Fruit fly (Drosophila melanogaster) whole organism, embryonic: ENCODE results near the gene CG17267.
A peak's percentile ranks its signal among the peaks of the same experiment; 100 is the strongest.

Experiments used
- Aef1 ChIP-seq: fragments of 200-800 bp; sonication (Bioruptor generic); IDR thresholded peaks from 3 replicates; pipeline ENCODE4 v1.3.6; 2022; ENCODE audit warnings: missing biosample characterization, missing genetic modification characterization
- CG10654 ChIP-seq: fragments of 200-800 bp; sonication (Bioruptor generic); optimal IDR thresholded peaks from 2 replicates; lab custom pipeline; 2016; ENCODE audit warnings: missing biosample characterization, missing genetic modification characterization
- CG10959 ChIP-seq: fragments of 200-800 bp; sonication (Bioruptor generic); IDR thresholded peaks from 2 replicates; pipeline ENCODE4 v1.3.6; 2022; ENCODE audit warnings: missing biosample characterization, missing genetic modification characterization
- CG11504 ChIP-seq: fragments of 200-800 bp; sonication (Bioruptor generic); optimal IDR thresholded peaks from 3 replicates; lab custom pipeline; 2019; ENCODE audit warnings: missing biosample characterization, mild to moderate bottlenecking, missing genetic modification characterization, moderate library complexity
- CG13424 ChIP-seq: fragments of 200-800 bp; sonication (Bioruptor generic); optimal IDR thresholded peaks from 2 replicates; lab custom pipeline; 2019; ENCODE audit warnings: missing biosample characterization, mild to moderate bottlenecking, missing genetic modification characterization, moderate library complexity
- CG13894 ChIP-seq: fragments of 200-800 bp; sonication (Bioruptor generic); optimal IDR thresholded peaks from 3 replicates; lab custom pipeline; 2018; ENCODE audit warnings: missing biosample characterization, mild to moderate bottlenecking, missing genetic modification characterization, moderate library complexity
- CG15269 ChIP-seq: fragments of 200-800 bp; sonication (Bioruptor generic); optimal IDR thresholded peaks from 2 replicates; lab custom pipeline; 2018; ENCODE audit warnings: missing biosample characterization, mild to moderate bottlenecking, missing genetic modification characterization, moderate library complexity
- CG18599 ChIP-seq: fragments of 200-800 bp; sonication (Bioruptor generic); optimal IDR thresholded peaks from 3 replicates; lab custom pipeline; 2017; ENCODE audit warnings: missing biosample characterization, missing genetic modification characterization, mild to moderate bottlenecking, moderate library complexity, missing genetic modification reagents
- CG2678 ChIP-seq: fragments of 200-800 bp; sonication (Bioruptor generic); optimal IDR thresholded peaks from 3 replicates; lab custom pipeline; 2019; ENCODE audit warnings: missing biosample characterization, mild to moderate bottlenecking, missing genetic modification characterization, moderate library complexity
- CG2712 ChIP-seq: fragments of 200-800 bp; optimal IDR thresholded peaks from 3 replicates; lab custom pipeline; 2019; ENCODE audit warnings: missing biosample characterization, mild to moderate bottlenecking, missing genetic modification characterization, moderate library complexity
- CG3163 ChIP-seq: fragments of 200-800 bp; sonication (Bioruptor generic); optimal IDR thresholded peaks from 3 replicates; lab custom pipeline; 2016; ENCODE audit warnings: missing biosample characterization, missing genetic modification characterization
- CG32767 ChIP-seq: fragments of 200-800 bp; sonication (Bioruptor generic); IDR thresholded peaks from 2 replicates; pipeline ENCODE4 v1.3.6; 2022; ENCODE audit warnings: missing biosample characterization, missing genetic modification characterization
- CG3281 ChIP-seq: fragments of 200-800 bp; sonication (Bioruptor generic); optimal IDR thresholded peaks from 3 replicates; lab custom pipeline; 2017; ENCODE audit warnings: missing biosample characterization, mild to moderate bottlenecking, missing genetic modification characterization
- CG3847 ChIP-seq: fragments of 200-800 bp; sonication (Bioruptor generic); IDR thresholded peaks from 2 replicates; pipeline ENCODE4 v1.3.6; 2022; ENCODE audit warnings: missing biosample characterization, missing genetic modification characterization
- CG4730 ChIP-seq: fragments of 200-800 bp; sonication (Bioruptor generic); IDR thresholded peaks from 2 replicates; pipeline ENCODE4 v1.3.6; 2022; ENCODE audit warnings: missing biosample characterization, missing genetic modification characterization
- CG7556 ChIP-seq: fragments of 200-800 bp; sonication (Bioruptor generic); optimal IDR thresholded peaks from 2 replicates; lab custom pipeline; 2017; ENCODE audit warnings: missing biosample characterization, mild to moderate bottlenecking, missing genetic modification characterization
- CG7786 ChIP-seq: fragments of 200-800 bp; sonication (Bioruptor generic); optimal IDR thresholded peaks from 2 replicates; lab custom pipeline; 2016; ENCODE audit warnings: missing biosample characterization, missing genetic modification characterization
- CoRest ChIP-seq: fragments of 200-800 bp; sonication (Bioruptor generic); optimal IDR thresholded peaks from 3 replicates; lab custom pipeline; 2018; ENCODE audit warnings: missing biosample characterization, mild to moderate bottlenecking, missing genetic modification characterization, moderate library complexity
- Ets65A ChIP-seq: fragments of 200-800 bp; sonication (Bioruptor generic); peaks from one replicate; lab custom pipeline; 2016; ENCODE audit warnings: missing biosample characterization, missing genetic modification characterization
- Ets97D ChIP-seq: fragments of 200-800 bp; sonication (Bioruptor generic); optimal IDR thresholded peaks from 3 replicates; lab custom pipeline; 2016; ENCODE audit warnings: missing biosample characterization, missing genetic modification characterization
- Fer1 ChIP-seq: fragments of 200-800 bp; sonication (Bioruptor generic); optimal IDR thresholded peaks from 2 replicates; lab custom pipeline; 2017; ENCODE audit warnings: missing biosample characterization, mild to moderate bottlenecking, missing genetic modification characterization
- Fer3 ChIP-seq: fragments of 200-800 bp; sonication (Bioruptor generic); optimal IDR thresholded peaks from 2 replicates; lab custom pipeline; 2018; ENCODE audit warnings: missing biosample characterization, mild to moderate bottlenecking, missing genetic modification characterization, moderate library complexity
- Hmr ChIP-seq: fragments of 200-800 bp; sonication (Bioruptor generic); optimal IDR thresholded peaks from 3 replicates; lab custom pipeline; 2017; ENCODE audit warnings: mild to moderate bottlenecking, missing biosample characterization, missing genetic modification reagents, missing genetic modification characterization
- Hr51 ChIP-seq, 2 experiments: fragments of 200-800 bp; sonication (Bioruptor generic); optimal IDR thresholded peaks; 2 replicates in 1 of 2; 3 replicates in 1 of 2; lab custom pipeline; 2016 to 2018; ENCODE audit warnings: missing biosample characterization in 2 of 2, missing genetic modification characterization in 2 of 2, mild to moderate bottlenecking in 1 of 2, moderate library complexity in 1 of 2
- MESR4 ChIP-seq: fragments of 200-800 bp; sonication (Bioruptor generic); optimal IDR thresholded peaks from 2 replicates; lab custom pipeline; 2018; ENCODE audit warnings: missing biosample characterization, mild to moderate bottlenecking, missing genetic modification characterization, moderate library complexity
- Meics ChIP-seq: fragments of 200-800 bp; sonication (Bioruptor generic); optimal IDR thresholded peaks from 2 replicates; lab custom pipeline; 2017; ENCODE audit warnings: missing biosample characterization, mild to moderate bottlenecking, missing genetic modification characterization
- Ptx1 ChIP-seq: fragments of 200-800 bp; sonication (Bioruptor generic); IDR thresholded peaks from 2 replicates; pipeline ENCODE4 v1.3.6; 2022; ENCODE audit warnings: missing biosample characterization, missing genetic modification characterization
- Rfx ChIP-seq: fragments of 200-800 bp; sonication (Bioruptor generic); IDR thresholded peaks from 2 replicates; pipeline ENCODE4 v1.3.6; 2022; ENCODE audit warnings: missing biosample characterization, missing genetic modification characterization
- Sox102F ChIP-seq: fragments of 200-800 bp; sonication (Bioruptor generic); optimal IDR thresholded peaks from 2 replicates; lab custom pipeline; 2018; ENCODE audit warnings: missing biosample characterization, mild to moderate bottlenecking, missing genetic modification characterization, moderate library complexity
- Spps ChIP-seq: fragments of 200-800 bp; sonication (Bioruptor generic); optimal IDR thresholded peaks from 2 replicates; lab custom pipeline; 2018; ENCODE audit warnings: missing biosample characterization, mild to moderate bottlenecking, missing genetic modification characterization
- Usf ChIP-seq: fragments of 200-800 bp; sonication (Bioruptor generic); optimal IDR thresholded peaks from 2 replicates; lab custom pipeline; 2017; ENCODE audit warnings: missing genotype, missing biosample characterization, missing genetic modification characterization
- ab ChIP-seq: fragments of 200-800 bp; sonication (Bioruptor generic); optimal IDR thresholded peaks from 2 replicates; lab custom pipeline; 2016; ENCODE audit warnings: missing biosample characterization, missing genetic modification characterization
- ac ChIP-seq: fragments of 200-800 bp; sonication (Bioruptor generic); optimal IDR thresholded peaks from 3 replicates; lab custom pipeline; 2017; ENCODE audit warnings: missing biosample characterization, mild to moderate bottlenecking, missing genetic modification characterization
- caup ChIP-seq: fragments of 200-800 bp; sonication (Bioruptor generic); optimal IDR thresholded peaks from 3 replicates; lab custom pipeline; 2017; ENCODE audit warnings: missing biosample characterization, mild to moderate bottlenecking, missing genetic modification characterization, moderate library complexity; ENCODE audit not compliant: severe bottlenecking
- cwo ChIP-seq: fragments of 200-800 bp; sonication (Bioruptor generic); optimal IDR thresholded peaks from 3 replicates; lab custom pipeline; 2017; ENCODE audit warnings: missing biosample characterization, missing genetic modification characterization, mild to moderate bottlenecking, moderate library complexity, missing genetic modification reagents
- dmrt99B ChIP-seq: fragments of 200-800 bp; sonication (Bioruptor generic); optimal IDR thresholded peaks from 2 replicates; lab custom pipeline; 2018; ENCODE audit warnings: missing biosample characterization, mild to moderate bottlenecking, missing genetic modification characterization, moderate library complexity
- dysf ChIP-seq: fragments of 200-800 bp; sonication (Bioruptor generic); IDR thresholded peaks from 3 replicates; pipeline ENCODE4 v1.3.6; 2022; ENCODE audit warnings: missing biosample characterization, missing genetic modification characterization
- esg ChIP-seq: fragments of 200-800 bp; sonication (Bioruptor generic); conservative IDR thresholded peaks from 2 replicates; pipeline ENCODE4 v1.3.6; 2022; ENCODE audit warnings: missing biosample characterization, missing genetic modification characterization
- eve ChIP-seq, 2 experiments: fragments of >200 bp; optimal IDR thresholded peaks; 2 replicates each; lab custom pipeline; 2017; ENCODE audit warnings: missing biosample characterization in 2 of 2, missing genetic modification characterization in 2 of 2
- gem ChIP-seq: fragments of 200-800 bp; sonication (Bioruptor generic); optimal IDR thresholded peaks from 2 replicates; lab custom pipeline; 2019; ENCODE audit warnings: missing biosample characterization, mild to moderate bottlenecking, missing genetic modification characterization, moderate library complexity
- gsb ChIP-seq: fragments of 200-800 bp; sonication (Bioruptor generic); IDR thresholded peaks from 2 replicates; pipeline ENCODE4 v1.3.6; 2022; ENCODE audit warnings: missing biosample characterization, missing genetic modification characterization
- ham ChIP-seq: fragments of 200-800 bp; sonication (Bioruptor generic); IDR thresholded peaks from 2 replicates; pipeline ENCODE4 v1.3.6; 2022; ENCODE audit warnings: missing biosample characterization, missing genetic modification characterization
- lab ChIP-seq: fragments of 200-800 bp; sonication (Bioruptor generic); optimal IDR thresholded peaks from 3 replicates; lab custom pipeline; 2017; ENCODE audit warnings: missing biosample characterization, missing genetic modification characterization, mild to moderate bottlenecking, moderate library complexity, missing genetic modification reagents
- pan ChIP-seq, 4 experiments: fragments of >200 bp in 3 of 4; fragments of 200-800 bp in 1 of 4; sonication (Bioruptor generic) in 1 of 4; optimal IDR thresholded peaks in 3 of 4; IDR thresholded peaks in 1 of 4; 2 replicates each; pipeline versions ENCODE4 v1.3.6 to Lab custom; 2017 to 2022; ENCODE audit warnings: missing biosample characterization in 2 of 4, missing genetic modification characterization in 2 of 4, mixed read lengths in 1 of 4
- peb ChIP-seq: fragments of 200-800 bp; sonication (Bioruptor generic); IDR thresholded peaks from 2 replicates; pipeline ENCODE4 v1.3.6; 2022; ENCODE audit warnings: missing biosample characterization, missing genetic modification characterization
- row ChIP-seq: fragments of 200-800 bp; sonication (Bioruptor generic); IDR thresholded peaks from 3 replicates; pipeline ENCODE4 v1.3.6; 2022; ENCODE audit warnings: missing biosample characterization, missing genetic modification characterization
- slbo ChIP-seq: fragments of 200-800 bp; sonication (Bioruptor generic); IDR thresholded peaks from 2 replicates; pipeline ENCODE4 v1.3.6; 2022; ENCODE audit warnings: missing biosample characterization, missing genetic modification characterization
- ssp ChIP-seq: fragments of 200-800 bp; sonication (Bioruptor generic); IDR thresholded peaks from 2 replicates; pipeline ENCODE4 v1.3.6; 2022; ENCODE audit warnings: missing biosample characterization, missing genetic modification characterization
- usp ChIP-seq: fragments of >200 bp; optimal IDR thresholded peaks from 2 replicates; lab custom pipeline; 2017; ENCODE audit warnings: missing biosample characterization, missing genetic modification characterization
- vvl ChIP-seq: fragments of 200-800 bp; sonication (Bioruptor generic); IDR thresholded peaks from 2 replicates; pipeline ENCODE4 v1.3.6; 2022; ENCODE audit warnings: missing biosample characterization, missing genetic modification characterization

CG17267 gene

dm6 chr3R:20723491-20723890 lies 15.4 kb downstream of the CG17267 start:
- TF ChIP-seq CG13424 (no peak), Spps (tag; lab: Kevin White, UChicago) (no peak), eve (GFP tag; optimal IDR thresholded peaks at IDR 0.05; lab: Kevin White, UChicago) (no peak), MESR4 (GFP tag; lab: Kevin White, UChicago) (no peak), esg (GFP tag; lab: Robert Waterston, UW) (no peak), CG3163 (GFP tag; lab: Kevin White, UChicago) (no peak), CG13894 (peak; percentile 86), gsb (GFP tag; lab: Robert Waterston, UW) (no peak), CG32767 (GFP tag; lab: Robert Waterston, UW) (no peak), Ets97D (GFP tag; lab: Kevin White, UChicago) (no peak), Ets65A (peak; percentile 37), CG4730 (GFP tag; lab: Robert Waterston, UW) (no peak), Aef1 (GFP tag; lab: Robert Waterston, UW) (no peak), usp (no peak), CG7786 (no peak), ssp (GFP tag; lab: Robert Waterston, UW) (no peak), ab (GFP tag; lab: Kevin White, UChicago) (no peak)

dm6 chr3R:20719286-20719685 lies 19.6 kb downstream of the CG17267 start:
- TF ChIP-seq ham (GFP tag; lab: Robert Waterston, UW) (no peak), Fer1 (peak; percentile 52), CG2678 (tag; lab: Kevin White, UChicago) (peak; percentile 51), CG3847 (GFP tag; lab: Robert Waterston, UW) (0 out of 2 replicates have a peak, but pooled peaks have one; percentile 15), lab (GFP tag; lab: Kevin White, UChicago) (peak; percentile 51), CG7556 (GFP tag; lab: Kevin White, UChicago) (peak; percentile 44), dysf (GFP tag; lab: Robert Waterston, UW) (peak; percentile 31; the same call in 1 of the 3 replicates), CG3281 (GFP tag; lab: Kevin White, UChicago) (peak; percentile 31), CG10959 (GFP tag; lab: Robert Waterston, UW) (no peak), Sox102F (GFP tag; lab: Kevin White, UChicago) (peak; percentile 10), Usf (GFP tag; lab: Kevin White, UChicago) (no peak), dmrt99B (tag; lab: Kevin White, UChicago) (peak; percentile 34), pan (optimal IDR thresholded peaks at IDR 0.05; lab: Kevin White, UChicago) (no peak), pan (GFP tag; optimal IDR thresholded peaks at IDR 0.05 in 1 of 2, IDR thresholded peaks at IDR 0.05 in 1 of 2) (peak in 1 of 2 experiments; percentile 5), row (GFP tag; lab: Robert Waterston, UW) (peak; percentile 45; the same call in 1 of the 3 replicates), CoRest (tag; lab: Kevin White, UChicago) (peak; percentile 8), Hr51 (GFP tag; optimal IDR thresholded peaks at IDR 0.05; lab: Kevin White, UChicago) (peak in 1 of 2 experiments; percentile 30), Ptx1 (GFP tag; lab: Robert Waterston, UW) (0 out of 2 replicates have a peak, but pooled peaks have one; percentile 13), Fer3 (tag; lab: Kevin White, UChicago) (peak; percentile 11), CG2712 (tag; lab: Kevin White, UChicago) (no peak), CG15269 (tag; lab: Kevin White, UChicago) (peak; percentile 32), Hmr (peak; percentile 57), vvl (GFP tag; lab: Robert Waterston, UW) (0 out of 2 replicates have a peak, but pooled peaks have one; percentile 13), gem (peak; percentile 43), peb (GFP tag; lab: Robert Waterston, UW) (no peak), CG11504 (peak; percentile 42), ac (no peak), Rfx (no peak), slbo (0 out of 2 replicates have a peak, but pooled peaks have one; percentile 16), CG18599 (GFP tag; lab: Kevin White, UChicago) (peak; percentile 68), caup (peak; percentile 45), Meics (GFP tag; lab: Kevin White, UChicago) (peak; percentile 26), cwo (peak; percentile 1), CG10654 (GFP tag; lab: Kevin White, UChicago) (no peak)
